Fruit fly (Drosophila melanogaster): ENCODE results near the gene Srp72.

The Srp72 gene

dm6 chr3R:20574535-20574980, 14.0 kb upstream of the Srp72 start (continued):
- TF ChIP-seq sob (GFP tag; IDR thresholded peaks at IDR 0.05) (peak; percentile 34; the same call in 1 of the 2 replicates), klu (GFP tag; IDR thresholded peaks at IDR 0.05) (no peak), CG10543 (GFP tag; optimal IDR thresholded peaks at IDR 0.05) (peak; percentile 84), twi (tag; optimal IDR thresholded peaks at IDR 0.05) (no peak), Dek (tag; optimal IDR thresholded peaks at IDR 0.05) (peak; percentile 14), disco-r (GFP tag; optimal IDR thresholded peaks at IDR 0.05) (no peak), CG2678 (tag; optimal IDR thresholded peaks at IDR 0.05) (peak; percentile 38), bigmax (GFP tag; optimal IDR thresholded peaks at IDR 0.05) (peak; percentile 56), Rfx (GFP tag; IDR thresholded peaks at IDR 0.05) (peak; percentile 15; the same call in 1 of the 2 replicates), Dbx (GFP tag; IDR thresholded peaks at IDR 0.05) (peak; percentile 60; the same call in 2 of the 3 replicates), CG4360 (GFP tag; IDR thresholded peaks at IDR 0.05) (peak; percentile 38; the same call in 1 of the 2 replicates), dpn (GFP tag; optimal IDR thresholded peaks at IDR 0.05) (peak in 1 of 2 experiments; percentile 21), CG7271 (tag; optimal IDR thresholded peaks at IDR 0.05) (no peak), kni (GFP tag; optimal IDR thresholded peaks at IDR 0.05) (peak; percentile 76), CG4854 (GFP tag; optimal IDR thresholded peaks at IDR 0.05) (no peak), esg (GFP tag; conservative IDR thresholded peaks at IDR 0.05) (no peak), CG6791 (GFP tag; IDR thresholded peaks at IDR 0.05; ENCODE audit: partially characterized antibody) (0 out of 3 replicates have a peak, but pooled peaks have one; percentile 37), CG43689 (GFP tag; IDR thresholded peaks at IDR 0.05) (no peak), Xbp1 (GFP tag; optimal IDR thresholded peaks at IDR 0.05) (no peak), CG15514 (GFP tag; optimal IDR thresholded peaks at IDR 0.05) (peak; percentile 51), Med (GFP tag) (peak; percentile 92), exex (tag; optimal IDR thresholded peaks at IDR 0.05) (peak; percentile 82), Deaf1 (tag; optimal IDR thresholded peaks at IDR 0.05) (peak; percentile 53), wdn (GFP tag; IDR thresholded peaks at IDR 0.05) (peak; percentile 55; the same call in 1 of the 2 replicates), dimm (GFP tag; IDR thresholded peaks at IDR 0.05) (no peak), ato (GFP tag; IDR thresholded peaks at IDR 0.05; ENCODE audit: partially characterized antibody) (0 out of 2 replicates have a peak, but pooled peaks have one; percentile 12), Lpt (GFP tag; optimal IDR thresholded peaks at IDR 0.05) (no peak), grau (tag; optimal IDR thresholded peaks at IDR 0.05) (peak; percentile 88), scrt (GFP tag; optimal IDR thresholded peaks at IDR 0.05) (peak; percentile 5), row (GFP tag; IDR thresholded peaks at IDR 0.05) (peak; percentile 14; the same call in 1 of the 3 replicates), Fer1 (GFP tag; optimal IDR thresholded peaks at IDR 0.05) (peak; percentile 40), CG2129 (GFP tag; IDR thresholded peaks at IDR 0.05; ENCODE audit: partially characterized antibody) (no peak), CG4328 (GFP tag; optimal IDR thresholded peaks at IDR 0.05) (peak; percentile 32), Neu2 (GFP tag; optimal IDR thresholded peaks at IDR 0.05; ENCODE audit: borderline replicate concordance) (no peak), CG34376 (GFP tag; optimal IDR thresholded peaks at IDR 0.05) (peak; percentile 97), al (GFP tag; IDR thresholded peaks at IDR 0.05) (no peak), Hey (tag; optimal IDR thresholded peaks at IDR 0.05) (peak; percentile 90), CG7556 (GFP tag; optimal IDR thresholded peaks at IDR 0.05) (no peak), her (GFP tag; optimal IDR thresholded peaks at IDR 0.05) (peak; percentile 57), odd (GFP tag; optimal IDR thresholded peaks at IDR 0.05) (peak; percentile 22), kay (GFP tag; optimal IDR thresholded peaks at IDR 0.05) (peak; percentile 5), Hand (GFP tag; optimal IDR thresholded peaks at IDR 0.05) (peak; percentile 23), vnd (GFP tag; IDR thresholded peaks at IDR 0.05; ENCODE audit: partially characterized antibody) (0 out of 3 replicates have a peak, but pooled peaks have one; percentile 24), CG10654 (GFP tag; optimal IDR thresholded peaks at IDR 0.05) (no peak), NC2β (GFP tag; optimal IDR thresholded peaks at IDR 0.05) (no peak), Nf-YC (tag; optimal IDR thresholded peaks at IDR 0.05) (peak; percentile 38), Spps (tag; optimal IDR thresholded peaks at IDR 0.05) (no peak), Optix (GFP tag; IDR thresholded peaks at IDR 0.05) (peak; percentile 16; the same call in 1 of the 3 replicates), MBD-R2 (GFP tag; IDR thresholded peaks at IDR 0.05) (peak; percentile 30; the same call in 1 of the 2 replicates), NFAT (GFP tag; IDR thresholded peaks at IDR 0.05) (peak; percentile 32; the same call in 1 of the 2 replicates)
